Worm (Caenorhabditis elegans) whole organism, young adult: ENCODE results near the gene T04C10.3.

Experiments
- B0035.1 ChIP-seq: sonication (generic microtip); optimal IDR thresholded peaks from 2 replicates; lab custom pipeline; 2016; ENCODE audit warnings: missing genetic modification characterization, mild to moderate bottlenecking, missing compliant biosample characterization, missing genotype, missing genetic modification reagents
- B0261.1 ChIP-seq: sonication (generic microtip); optimal IDR thresholded peaks from 2 replicates; lab custom pipeline; 2016; ENCODE audit warnings: mild to moderate bottlenecking, missing genetic modification characterization, moderate library complexity, missing compliant biosample characterization
- B0336.3 ChIP-seq: fragments of 200-800 bp; sonication (Bioruptor generic); IDR thresholded peaks from 2 replicates; pipeline ENCODE4 v1.3.6; 2022; ENCODE audit warnings: missing genetic modification characterization, missing compliant biosample characterization
- D2030.7 ChIP-seq: fragments of 200-800 bp; sonication (Bioruptor generic); IDR thresholded peaks from 2 replicates; pipeline ENCODE4 v1.3.6; 2022; ENCODE audit warnings: missing genetic modification reagents, missing genetic modification characterization, missing compliant biosample characterization
- F22D6.2 ChIP-seq: sonication (generic microtip); optimal IDR thresholded peaks from 2 replicates; lab custom pipeline; 2016; ENCODE audit warnings: mild to moderate bottlenecking, missing genetic modification characterization, missing compliant biosample characterization
- F23B12.7 ChIP-seq: sonication (generic microtip); optimal IDR thresholded peaks from 2 replicates; lab custom pipeline; 2017; ENCODE audit warnings: missing genetic modification characterization, mild to moderate bottlenecking, missing compliant biosample characterization, antibody characterized with exemption, moderate library complexity; ENCODE audit not compliant: insufficient read depth
- F33H1.4 ChIP-seq: fragments of 200-800 bp; sonication (Bioruptor generic); IDR thresholded peaks from 2 replicates; pipeline ENCODE4 v1.3.6; 2022; ENCODE audit warnings: missing genetic modification reagents, missing genetic modification characterization, missing compliant biosample characterization
- F37B4.10 ChIP-seq: fragments of 200-800 bp; sonication (Bioruptor generic); IDR thresholded peaks from 2 replicates; pipeline ENCODE4 v1.3.6; 2022; ENCODE audit warnings: missing genetic modification characterization, missing compliant biosample characterization
- F39B2.1 ChIP-seq: fragments of 200-800 bp; sonication (Bioruptor generic); IDR thresholded peaks from 2 replicates; pipeline ENCODE4 v1.3.6; 2022; ENCODE audit warnings: missing genetic modification reagents, missing genetic modification characterization, missing compliant biosample characterization
- F49E8.2 ChIP-seq: sonication (generic microtip); optimal IDR thresholded peaks from 3 replicates; lab custom pipeline; 2017; ENCODE audit warnings: missing genetic modification characterization, mild to moderate bottlenecking, missing compliant biosample characterization, antibody characterized with exemption, moderate library complexity; ENCODE audit not compliant: insufficient read depth
- F52B5.7 ChIP-seq: sonication (generic microtip); optimal IDR thresholded peaks from 2 replicates; lab custom pipeline; 2016; ENCODE audit warnings: mild to moderate bottlenecking, missing genetic modification characterization, missing compliant biosample characterization
- F55B11.4 ChIP-seq: sonication (generic microtip); optimal IDR thresholded peaks from 2 replicates; lab custom pipeline; 2016; ENCODE audit warnings: missing compliant biosample characterization, missing genetic modification characterization, borderline replicate concordance; ENCODE audit not compliant: insufficient read depth
- F57A8.1 ChIP-seq: fragments of 200-800 bp; sonication (Bioruptor generic); optimal IDR thresholded peaks from 2 replicates; lab custom pipeline; 2018; ENCODE audit warnings: mild to moderate bottlenecking, missing genetic modification characterization, moderate library complexity, missing compliant biosample characterization
- K11D2.4 ChIP-seq: fragments of 200-800 bp; sonication (Bioruptor generic); IDR thresholded peaks from 2 replicates; pipeline ENCODE4 v1.3.6; 2022; ENCODE audit warnings: missing genetic modification reagents, missing genetic modification characterization, missing compliant biosample characterization
- Y56A3A.18 ChIP-seq: fragments of 200-800 bp; sonication (Bioruptor generic); IDR thresholded peaks from 2 replicates; pipeline ENCODE4 v1.3.6; 2022; ENCODE audit warnings: missing genetic modification reagents, missing genetic modification characterization, missing compliant biosample characterization
- Y79H2A.3 ChIP-seq: fragments of 200-800 bp; sonication (Bioruptor generic); conservative IDR thresholded peaks from 2 replicates; pipeline ENCODE4 v1.3.6; 2022; ENCODE audit warnings: missing genetic modification reagents, missing genetic modification characterization, missing compliant biosample characterization
- ama-1 ChIP-seq, 3 experiments: fragments of 150-350 bp in 1 of 3; sonication (generic microtip) in 2 of 3; optimal IDR thresholded peaks; 2 replicates each; lab custom pipeline; 2014 to 2018; ENCODE audit warnings: missing biosample characterization in 2 of 3, missing genetic modification characterization in 2 of 3, missing genetic modification reagents in 2 of 3
- attf-3 ChIP-seq: fragments of 200-800 bp; sonication (Bioruptor generic); conservative IDR thresholded peaks from 2 replicates; pipeline ENCODE4 v1.3.6; 2022; ENCODE audit warnings: missing genetic modification reagents, missing genetic modification characterization, missing compliant biosample characterization
- bed-2 ChIP-seq: fragments of 200-800 bp; sonication (Bioruptor generic); IDR thresholded peaks from 2 replicates; pipeline ENCODE4 v1.3.6; 2022; ENCODE audit warnings: missing genetic modification reagents, missing genetic modification characterization, missing compliant biosample characterization
- ccch-3 ChIP-seq: fragments of 200-800 bp; sonication (Bioruptor generic); optimal IDR thresholded peaks from 2 replicates; lab custom pipeline; 2018; ENCODE audit warnings: mild to moderate bottlenecking, missing genetic modification characterization, missing compliant biosample characterization
- ceh-27 ChIP-seq: fragments of 200-800 bp; sonication (Bioruptor generic); optimal IDR thresholded peaks from 2 replicates; lab custom pipeline; 2018; ENCODE audit warnings: mild to moderate bottlenecking, missing genetic modification characterization, moderate library complexity, missing compliant biosample characterization
- ceh-40 ChIP-seq: fragments of 200-800 bp; sonication (Bioruptor generic); IDR thresholded peaks from 2 replicates; pipeline ENCODE4 v1.3.6; 2022; ENCODE audit warnings: missing genetic modification characterization, missing compliant biosample characterization
- ceh-91 ChIP-seq: fragments of 200-800 bp; sonication (Bioruptor generic); IDR thresholded peaks from 2 replicates; pipeline ENCODE4 v1.3.6; 2022; ENCODE audit warnings: missing genetic modification reagents, missing genetic modification characterization, missing compliant biosample characterization
- chd-7 ChIP-seq: sonication (generic microtip); optimal IDR thresholded peaks from 2 replicates; lab custom pipeline; 2016; ENCODE audit warnings: mild to moderate bottlenecking, missing genetic modification characterization, moderate library complexity, missing compliant biosample characterization
- dpff-1 ChIP-seq: sonication (generic microtip); optimal IDR thresholded peaks from 2 replicates; lab custom pipeline; 2017; ENCODE audit warnings: mild to moderate bottlenecking, missing genetic modification characterization, missing compliant biosample characterization
- egl-18 ChIP-seq: fragments of 200-800 bp; sonication (Bioruptor generic); IDR thresholded peaks from 2 replicates; pipeline ENCODE4 v1.3.6; 2022; ENCODE audit warnings: missing genetic modification reagents, missing genetic modification characterization, missing compliant biosample characterization
- gei-17 ChIP-seq: fragments of 200-800 bp; sonication (Bioruptor generic); optimal IDR thresholded peaks from 2 replicates; lab custom pipeline; 2018; ENCODE audit warnings: mild to moderate bottlenecking, missing genetic modification characterization, missing compliant biosample characterization
- hlh-12 ChIP-seq: sonication (generic microtip); optimal IDR thresholded peaks from 2 replicates; lab custom pipeline; 2016; ENCODE audit warnings: missing genetic modification characterization, missing compliant biosample characterization
- hmg-20 ChIP-seq: fragments of 200-800 bp; sonication (Bioruptor generic); IDR thresholded peaks from 2 replicates; pipeline ENCODE4 v1.3.6; 2022; ENCODE audit warnings: missing genetic modification reagents, missing genetic modification characterization, missing compliant biosample characterization
- lag-1 ChIP-seq: fragments of 200-800 bp; sonication (Bioruptor generic); IDR thresholded peaks from 2 replicates; pipeline ENCODE4 v1.3.6; 2022; ENCODE audit warnings: missing genetic modification reagents, missing genetic modification characterization, missing compliant biosample characterization
- lin-26 ChIP-seq: fragments of 200-800 bp; sonication (Bioruptor generic); IDR thresholded peaks from 2 replicates; pipeline ENCODE4 v1.3.6; 2022; ENCODE audit warnings: missing genetic modification reagents, missing genetic modification characterization, missing compliant biosample characterization
- lin-35 ChIP-seq, 3 experiments: fragments of 150-350 bp in 2 of 3; sonication (generic microtip) in 1 of 3; optimal IDR thresholded peaks; 2 replicates each; lab custom pipeline; 2014 to 2018; ENCODE audit warnings: missing biosample characterization in 3 of 3, missing genetic modification characterization in 3 of 3, missing genetic modification reagents in 3 of 3
- lin-40 ChIP-seq: sonication (generic microtip); optimal IDR thresholded peaks from 2 replicates; lab custom pipeline; 2016; ENCODE audit warnings: missing genetic modification characterization, mild to moderate bottlenecking, missing compliant biosample characterization, missing genotype, missing genetic modification reagents
- lin-54 ChIP-seq: fragments of 200-800 bp; sonication (Bioruptor generic); optimal IDR thresholded peaks from 2 replicates; lab custom pipeline; 2018; ENCODE audit warnings: mild to moderate bottlenecking, missing genetic modification characterization, missing compliant biosample characterization
- lir-1 ChIP-seq: fragments of 200-800 bp; sonication (Bioruptor generic); conservative IDR thresholded peaks from 2 replicates; pipeline ENCODE4 v1.3.6; 2022; ENCODE audit warnings: missing genetic modification reagents, missing genetic modification characterization, missing compliant biosample characterization
- madf-10 ChIP-seq: sonication (generic microtip); optimal IDR thresholded peaks from 2 replicates; lab custom pipeline; 2016; ENCODE audit warnings: mild to moderate bottlenecking, missing genetic modification characterization, missing compliant biosample characterization
- nfya-1 ChIP-seq: sonication (generic microtip); optimal IDR thresholded peaks from 2 replicates; lab custom pipeline; 2017; ENCODE audit warnings: antibody characterized with exemption, missing compliant biosample characterization, missing genetic modification characterization, borderline replicate concordance; ENCODE audit not compliant: insufficient read depth
- nfya-2 ChIP-seq: fragments of 200-800 bp; sonication (Bioruptor generic); IDR thresholded peaks from 2 replicates; pipeline ENCODE4 v1.3.6; 2022; ENCODE audit warnings: missing genetic modification reagents, missing genetic modification characterization, missing compliant biosample characterization
- nfyb-1 ChIP-seq: fragments of 200-800 bp; sonication (Bioruptor generic); IDR thresholded peaks from 2 replicates; pipeline ENCODE4 v1.3.6; 2022; ENCODE audit warnings: missing genetic modification reagents, missing genetic modification characterization, missing compliant biosample characterization
- nhr-179 ChIP-seq: sonication (generic microtip); optimal IDR thresholded peaks from 2 replicates; lab custom pipeline; 2016; ENCODE audit warnings: mild to moderate bottlenecking, missing genetic modification characterization, missing compliant biosample characterization
- nhr-27 ChIP-seq: fragments of 200-800 bp; sonication (Bioruptor generic); optimal IDR thresholded peaks from 2 replicates; lab custom pipeline; 2018; ENCODE audit warnings: mild to moderate bottlenecking, missing genetic modification characterization, moderate library complexity, missing compliant biosample characterization
- somi-1 ChIP-seq: fragments of 200-800 bp; sonication (Bioruptor generic); optimal IDR thresholded peaks from 2 replicates; lab custom pipeline; 2018; ENCODE audit warnings: mild to moderate bottlenecking, missing genetic modification characterization, missing compliant biosample characterization
- tbx-9 ChIP-seq: sonication (generic microtip); optimal IDR thresholded peaks from 2 replicates; lab custom pipeline; 2016; ENCODE audit warnings: borderline replicate concordance, missing genetic modification characterization, inconsistent platforms, missing compliant biosample characterization
- tlf-1 ChIP-seq: fragments of 200-800 bp; sonication (Bioruptor generic); optimal IDR thresholded peaks from 2 replicates; lab custom pipeline; 2018; ENCODE audit warnings: mild to moderate bottlenecking, missing genetic modification characterization, missing compliant biosample characterization
- unc-130 ChIP-seq: sonication (generic microtip); optimal IDR thresholded peaks from 2 replicates; lab custom pipeline; 2016; ENCODE audit warnings: missing genetic modification reagents, missing genetic modification characterization, missing compliant biosample characterization
- xnd-1 ChIP-seq: sonication (generic microtip); optimal IDR thresholded peaks from 2 replicates; lab custom pipeline; 2016; ENCODE audit warnings: missing genotype, missing genetic modification reagents, missing genetic modification characterization, missing compliant biosample characterization
- zfh-2 ChIP-seq: fragments of 200-800 bp; sonication (Bioruptor generic); conservative IDR thresholded peaks from 2 replicates; pipeline ENCODE4 v1.3.6; 2022; ENCODE audit warnings: missing genetic modification reagents, missing genetic modification characterization, missing compliant biosample characterization
- ztf-3 ChIP-seq: fragments of 200-800 bp; sonication (Bioruptor generic); optimal IDR thresholded peaks from 2 replicates; lab custom pipeline; 2018; ENCODE audit warnings: mild to moderate bottlenecking, missing genetic modification characterization, missing compliant biosample characterization

Gene T04C10.3

ce11 chrX:14841030-14841429 lies 28.9 kb downstream of the T04C10.3 start (continued):
- no peak for TF ChIP-seq F33H1.4 (GFP tag; lab: Robert Waterston, UW)
- TF ChIP-seq F23B12.7: peak; percentile 33
- TF ChIP-seq madf-10 (tag; lab: Kevin White, UChicago): peak; percentile 78
- no peak for TF ChIP-seq hmg-20 (GFP tag; lab: Robert Waterston, UW)
- TF ChIP-seq nhr-179 (tag; lab: Kevin White, UChicago): no peak
- TF ChIP-seq dpff-1 (tag; lab: Kevin White, UChicago): no peak
- no peak for TF ChIP-seq nhr-27 (tag; lab: Kevin White, UChicago)
- no peak for TF ChIP-seq ama-1 (optimal IDR thresholded peaks at IDR 0.05; lab: Kevin White, UChicago)
- TF ChIP-seq ama-1 (GFP tag; optimal IDR thresholded peaks at IDR 0.05; lab: Kevin White, UChicago): no peak
- TF ChIP-seq ztf-3 (GFP tag; lab: Kevin White, UChicago): no peak
- peak; percentile 58; the same call in 1 of the 2 replicates for TF ChIP-seq bed-2 (GFP tag; lab: Robert Waterston, UW)
- peak; percentile 20 for TF ChIP-seq gei-17 (GFP tag; lab: Kevin White, UChicago)
- no peak for TF ChIP-seq tlf-1
- no peak for TF ChIP-seq F55B11.4 (tag; lab: Kevin White, UChicago)
- peak; percentile 53; the same call in 1 of the 2 replicates for TF ChIP-seq K11D2.4 (GFP tag; lab: Robert Waterston, UW)
- peak in 1 of 3 experiments; percentile 85 for TF ChIP-seq lin-35 (GFP tag; optimal IDR thresholded peaks at IDR 0.05; lab: Kevin White, UChicago)
- TF ChIP-seq lin-40: peak; percentile 89
- TF ChIP-seq unc-130 (GFP tag; lab: Kevin White, UChicago): no peak
- no peak for TF ChIP-seq nfya-2 (GFP tag; lab: Robert Waterston, UW)
- TF ChIP-seq B0035.1 (tag; lab: Kevin White, UChicago): no peak
- TF ChIP-seq F39B2.1 (GFP tag; lab: Robert Waterston, UW): no peak
- peak; percentile 96 for TF ChIP-seq zfh-2 (GFP tag; lab: Robert Waterston, UW)
- TF ChIP-seq attf-3 (GFP tag; lab: Robert Waterston, UW): no peak
- TF ChIP-seq B0261.1 (tag; lab: Kevin White, UChicago): no peak
- TF ChIP-seq ceh-27 (GFP tag; lab: Kevin White, UChicago): peak; percentile 90
- TF ChIP-seq D2030.7 (GFP tag; lab: Robert Waterston, UW): no peak
- no peak for TF ChIP-seq F37B4.10 (GFP tag; lab: Robert Waterston, UW)
- TF ChIP-seq F49E8.2 (tag; lab: Kevin White, UChicago): no peak
- no peak for TF ChIP-seq Y56A3A.18
- no peak for TF ChIP-seq F52B5.7
- peak; percentile 53 for TF ChIP-seq chd-7 (tag; lab: Kevin White, UChicago)
- 0 out of 2 replicates have a peak, but pooled peaks have one; percentile 11 for TF ChIP-seq lir-1
- TF ChIP-seq F57A8.1 (GFP tag; lab: Kevin White, UChicago): no peak
- TF ChIP-seq somi-1 (GFP tag; lab: Kevin White, UChicago): peak; percentile 81
- no peak for TF ChIP-seq nfya-1 (tag; lab: Kevin White, UChicago)
- TF ChIP-seq ceh-40 (GFP tag; lab: Robert Waterston, UW): no peak
- peak; percentile 72 for TF ChIP-seq B0336.3 (GFP tag; lab: Robert Waterston, UW)
- TF ChIP-seq F22D6.2 (tag; lab: Kevin White, UChicago): no peak
- TF ChIP-seq lin-26 (GFP tag; lab: Robert Waterston, UW): peak; percentile 64; the same call in 1 of the 2 replicates
- no peak for TF ChIP-seq egl-18
- no peak for TF ChIP-seq hlh-12
- TF ChIP-seq lin-54 (GFP tag; lab: Kevin White, UChicago): peak; percentile 9
- TF ChIP-seq xnd-1: no peak
- no peak for TF ChIP-seq tbx-9 (tag; lab: Kevin White, UChicago)
- no peak for TF ChIP-seq ccch-3
- no peak for TF ChIP-seq Y79H2A.3 (GFP tag; lab: Robert Waterston, UW)
- no peak for TF ChIP-seq lag-1 (GFP tag; lab: Robert Waterston, UW)
- TF ChIP-seq ceh-91: no peak
- peak; percentile 69; the same call in 1 of the 2 replicates for TF ChIP-seq nfyb-1 (GFP tag; lab: Robert Waterston, UW)
